Fruit fly (Drosophila melanogaster) whole organism, embryonic: ENCODE data around the gene Pgls.

Experiments used
- Bdp1 ChIP-seq: fragments of 200-800 bp; sonication (Bioruptor generic); optimal IDR thresholded peaks from 3 replicates; lab custom pipeline; 2016; ENCODE audit warnings: missing biosample characterization, missing genetic modification characterization
- CG10267 ChIP-seq: fragments of 200-800 bp; sonication (Bioruptor generic); optimal IDR thresholded peaks from 2 replicates; lab custom pipeline; 2018; ENCODE audit warnings: missing biosample characterization, mild to moderate bottlenecking, missing genetic modification characterization, moderate library complexity
- CG10321 ChIP-seq: fragments of 200-800 bp; sonication (Bioruptor generic); IDR thresholded peaks from 2 replicates; pipeline ENCODE4 v1.3.6; 2022; ENCODE audit warnings: missing biosample characterization, missing genetic modification characterization
- CG12155 ChIP-seq: fragments of 200-800 bp; sonication (Bioruptor generic); optimal IDR thresholded peaks from 3 replicates; lab custom pipeline; 2016; ENCODE audit warnings: missing biosample characterization, missing genetic modification characterization
- CG13424 ChIP-seq: fragments of 200-800 bp; sonication (Bioruptor generic); optimal IDR thresholded peaks from 2 replicates; lab custom pipeline; 2019; ENCODE audit warnings: missing biosample characterization, mild to moderate bottlenecking, missing genetic modification characterization, moderate library complexity
- CG14667 ChIP-seq: fragments of 200-800 bp; sonication (Bioruptor generic); IDR thresholded peaks from 2 replicates; pipeline ENCODE4 v1.3.6; 2022; ENCODE audit warnings: missing biosample characterization, missing genetic modification characterization
- CG16779 ChIP-seq: fragments of 200-800 bp; sonication (Bioruptor generic); IDR thresholded peaks from 2 replicates; pipeline ENCODE4 v1.3.6; 2022; ENCODE audit warnings: missing biosample characterization, missing genetic modification characterization
- CG17912 ChIP-seq: fragments of 200-800 bp; sonication (Bioruptor generic); optimal IDR thresholded peaks from 2 replicates; lab custom pipeline; 2018; ENCODE audit warnings: missing biosample characterization, mild to moderate bottlenecking, missing genetic modification characterization
- CG2678 ChIP-seq: fragments of 200-800 bp; sonication (Bioruptor generic); optimal IDR thresholded peaks from 3 replicates; lab custom pipeline; 2019; ENCODE audit warnings: missing biosample characterization, mild to moderate bottlenecking, missing genetic modification characterization, moderate library complexity
- CG31365 ChIP-seq: fragments of 200-800 bp; sonication (Bioruptor generic); optimal IDR thresholded peaks from 2 replicates; lab custom pipeline; 2018; ENCODE audit warnings: missing biosample characterization, mild to moderate bottlenecking, missing genetic modification characterization
- CG31441 ChIP-seq: fragments of 200-800 bp; sonication (Bioruptor generic); IDR thresholded peaks from 2 replicates; pipeline ENCODE4 v1.3.6; 2022; ENCODE audit warnings: missing biosample characterization, missing genetic modification characterization
- CG4282 ChIP-seq: fragments of 200-800 bp; sonication (Bioruptor generic); optimal IDR thresholded peaks from 2 replicates; lab custom pipeline; 2016; ENCODE audit warnings: missing biosample characterization, missing genetic modification characterization
- CG4707 ChIP-seq: fragments of 200-800 bp; sonication (Bioruptor generic); optimal IDR thresholded peaks from 2 replicates; lab custom pipeline; 2018; ENCODE audit warnings: missing biosample characterization, mild to moderate bottlenecking, missing genetic modification characterization, moderate library complexity
- CG6791 ChIP-seq: fragments of 200-800 bp; sonication (Bioruptor generic); IDR thresholded peaks from 3 replicates; pipeline ENCODE4 v1.3.6; 2022; ENCODE audit warnings: missing biosample characterization, missing genetic modification characterization; ENCODE audit not compliant: partially characterized antibody
- CG6854 ChIP-seq: fragments of 200-800 bp; sonication (Bioruptor generic); optimal IDR thresholded peaks from 3 replicates; lab custom pipeline; 2017; ENCODE audit warnings: missing biosample characterization, mild to moderate bottlenecking, missing genetic modification characterization
- CG7745 ChIP-seq: fragments of 200-800 bp; sonication (Bioruptor generic); optimal IDR thresholded peaks from 2 replicates; lab custom pipeline; 2018; ENCODE audit warnings: missing biosample characterization, mild to moderate bottlenecking, missing genetic modification characterization, moderate library complexity
- CG8290 ChIP-seq, 3 experiments: fragments of 200-800 bp; sonication (Bioruptor generic); optimal IDR thresholded peaks; 2 replicates each; lab custom pipeline; 2016 to 2019; ENCODE audit warnings: missing biosample characterization in 3 of 3, missing genetic modification characterization in 3 of 3, mild to moderate bottlenecking in 2 of 3, moderate library complexity in 1 of 3
- D19B ChIP-seq: fragments of 200-800 bp; sonication (Bioruptor generic); optimal IDR thresholded peaks from 2 replicates; lab custom pipeline; 2017; ENCODE audit warnings: missing biosample characterization, mild to moderate bottlenecking, missing genetic modification characterization
- Dad ChIP-seq: fragments of 200-800 bp; sonication (Bioruptor generic); optimal IDR thresholded peaks from 3 replicates; lab custom pipeline; 2016; ENCODE audit warnings: missing biosample characterization, missing genetic modification characterization
- Dref ChIP-seq: fragments of 200-800 bp; sonication (Bioruptor generic); IDR thresholded peaks from 2 replicates; pipeline ENCODE4 v1.3.6; 2022; ENCODE audit warnings: missing biosample characterization, missing genetic modification characterization
- H15 ChIP-seq: fragments of 200-800 bp; sonication (Bioruptor generic); IDR thresholded peaks from 3 replicates; pipeline ENCODE4 v1.3.6; 2022; ENCODE audit warnings: missing biosample characterization, missing genetic modification characterization
- HLHmδ ChIP-seq: fragments of 200-800 bp; sonication (Bioruptor generic); optimal IDR thresholded peaks from 2 replicates; lab custom pipeline; 2018; ENCODE audit warnings: missing biosample characterization, mild to moderate bottlenecking, missing genetic modification characterization, moderate library complexity
- Mad ChIP-seq: fragments of 200-800 bp; sonication (Bioruptor generic); optimal IDR thresholded peaks from 2 replicates; lab custom pipeline; 2016; ENCODE audit warnings: missing biosample characterization, missing genetic modification characterization
- PHDP ChIP-seq: fragments of 200-800 bp; sonication (Bioruptor generic); optimal IDR thresholded peaks from 3 replicates; lab custom pipeline; 2018; ENCODE audit warnings: missing biosample characterization, mild to moderate bottlenecking, missing genetic modification characterization, moderate library complexity
- Ravus ChIP-seq: fragments of 200-800 bp; sonication (Bioruptor generic); IDR thresholded peaks from 2 replicates; pipeline ENCODE4 v1.3.6; 2022; ENCODE audit warnings: missing biosample characterization, missing genetic modification characterization
- Sry-β ChIP-seq: fragments of 200-800 bp; sonication (Bioruptor generic); optimal IDR thresholded peaks from 2 replicates; lab custom pipeline; 2018; ENCODE audit warnings: missing biosample characterization, mild to moderate bottlenecking, missing genetic modification characterization, moderate library complexity
- Taf1 ChIP-seq: fragments of 200-800 bp; sonication (Bioruptor generic); IDR thresholded peaks from 2 replicates; pipeline ENCODE4 v1.3.6; 2022; ENCODE audit warnings: missing biosample characterization, missing genetic modification characterization
- Trl ChIP-seq, 3 experiments: fragments of >200 bp in 2 of 3; fragments of 200-800 bp in 1 of 3; sonication (Bioruptor generic) in 1 of 3; optimal IDR thresholded peaks; 2 replicates in 1 of 3; 3 replicates in 2 of 3; lab custom pipeline; 2016 to 2017; ENCODE audit warnings: missing biosample characterization in 1 of 3, missing genetic modification characterization in 1 of 3
- ato ChIP-seq: fragments of 200-800 bp; sonication (Bioruptor generic); IDR thresholded peaks from 2 replicates; pipeline ENCODE4 v1.3.6; 2022; ENCODE audit warnings: missing biosample characterization, missing genetic modification characterization; ENCODE audit not compliant: partially characterized antibody
- bbx ChIP-seq: fragments of 200-800 bp; sonication (Bioruptor generic); IDR thresholded peaks from 2 replicates; pipeline ENCODE4 v1.3.6; 2022; ENCODE audit warnings: missing biosample characterization, missing genetic modification characterization; ENCODE audit not compliant: partially characterized antibody
- dm ChIP-seq: fragments of 200-800 bp; sonication (Bioruptor generic); optimal IDR thresholded peaks from 3 replicates; lab custom pipeline; 2016; ENCODE audit warnings: missing biosample characterization, missing genetic modification characterization
- fd96Cb ChIP-seq: fragments of 200-800 bp; sonication (Bioruptor generic); optimal IDR thresholded peaks from 2 replicates; lab custom pipeline; 2018; ENCODE audit warnings: missing biosample characterization, mild to moderate bottlenecking, missing genetic modification characterization, moderate library complexity
- fru ChIP-seq: fragments of >200 bp; optimal IDR thresholded peaks from 2 replicates; lab custom pipeline; 2017
- hbn ChIP-seq: fragments of 200-800 bp; sonication (Bioruptor generic); IDR thresholded peaks from 2 replicates; pipeline ENCODE4 v1.3.6; 2022; ENCODE audit warnings: missing biosample characterization, missing genetic modification characterization; ENCODE audit not compliant: partially characterized antibody
- hkb ChIP-seq, 2 experiments: fragments of 200-800 bp in 1 of 2; fragments of >200 bp in 1 of 2; sonication (Bioruptor generic) in 1 of 2; IDR thresholded peaks in 1 of 2; optimal IDR thresholded peaks in 1 of 2; 2 replicates each; pipeline versions ENCODE4 v1.3.6 to Lab custom; 2017 to 2022; ENCODE audit warnings: missing biosample characterization in 1 of 2, missing genetic modification characterization in 1 of 2
- insv ChIP-seq, 2 experiments: fragments of 200-800 bp; sonication (Bioruptor generic); optimal IDR thresholded peaks; 3 replicates each; lab custom pipeline; 2016 to 2018; ENCODE audit warnings: missing biosample characterization in 2 of 2, missing genetic modification characterization in 2 of 2
- lmd ChIP-seq: fragments of 200-800 bp; sonication (Bioruptor generic); IDR thresholded peaks from 2 replicates; pipeline ENCODE4 v1.3.6; 2022; ENCODE audit warnings: missing biosample characterization, missing genetic modification characterization
- mam ChIP-seq: fragments of 200-800 bp; sonication (Bioruptor generic); optimal IDR thresholded peaks from 3 replicates; lab custom pipeline; 2016; ENCODE audit warnings: missing biosample characterization, missing genetic modification characterization
- odd ChIP-seq: fragments of 200-800 bp; sonication (Bioruptor generic); optimal IDR thresholded peaks from 2 replicates; lab custom pipeline; 2017; ENCODE audit warnings: missing biosample characterization, mild to moderate bottlenecking, missing genetic modification characterization
- otp ChIP-seq: fragments of 200-800 bp; sonication (Bioruptor generic); IDR thresholded peaks from 3 replicates; pipeline ENCODE4, ENCODE4 v1.3.6; 2022; ENCODE audit warnings: missing biosample characterization, missing genetic modification characterization
- prd ChIP-seq, 3 experiments: fragments of >200 bp in 2 of 3; fragments of 200-800 bp in 1 of 3; sonication (Bioruptor generic) in 1 of 3; optimal IDR thresholded peaks in 2 of 3; IDR thresholded peaks in 1 of 3; 2 replicates in 2 of 3; 3 replicates in 1 of 3; pipeline versions ENCODE4 v1.3.6 to Lab custom; 2017 to 2022; ENCODE audit warnings: missing biosample characterization in 1 of 3, missing genetic modification characterization in 1 of 3
- repo ChIP-seq: fragments of 200-800 bp; sonication (Bioruptor generic); optimal IDR thresholded peaks from 2 replicates; lab custom pipeline; 2016; ENCODE audit warnings: missing biosample characterization, missing genetic modification characterization
- sd ChIP-seq: fragments of 200-800 bp; sonication (Bioruptor generic); optimal IDR thresholded peaks from 3 replicates; lab custom pipeline; 2018; ENCODE audit warnings: missing biosample characterization, mild to moderate bottlenecking, missing genetic modification characterization, moderate library complexity
- slp2 ChIP-seq: fragments of 200-800 bp; sonication (Bioruptor generic); optimal IDR thresholded peaks from 2 replicates; lab custom pipeline; 2016; ENCODE audit warnings: missing biosample characterization, missing genetic modification characterization
- sr ChIP-seq: fragments of 200-800 bp; sonication (Bioruptor generic); IDR thresholded peaks from 3 replicates; pipeline ENCODE4 v1.3.6; 2022; ENCODE audit warnings: missing biosample characterization, missing genetic modification characterization
- ssp ChIP-seq: fragments of 200-800 bp; sonication (Bioruptor generic); IDR thresholded peaks from 2 replicates; pipeline ENCODE4 v1.3.6; 2022; ENCODE audit warnings: missing biosample characterization, missing genetic modification characterization
- ttk ChIP-seq: fragments of 200-800 bp; sonication (Bioruptor generic); IDR thresholded peaks from 2 replicates; pipeline ENCODE4 v2.1.2; 2022; ENCODE audit warnings: missing biosample characterization, missing genetic modification characterization
- tup ChIP-seq: fragments of 200-800 bp; sonication (Bioruptor generic); optimal IDR thresholded peaks from 2 replicates; lab custom pipeline; 2016; ENCODE audit warnings: missing biosample characterization, mild to moderate bottlenecking, missing genetic modification characterization, moderate library complexity
- wdn ChIP-seq: fragments of 200-800 bp; sonication (Bioruptor generic); IDR thresholded peaks from 2 replicates; pipeline ENCODE4 v1.3.6; 2022; ENCODE audit warnings: missing biosample characterization, missing genetic modification characterization

Pgls gene

DNA sequence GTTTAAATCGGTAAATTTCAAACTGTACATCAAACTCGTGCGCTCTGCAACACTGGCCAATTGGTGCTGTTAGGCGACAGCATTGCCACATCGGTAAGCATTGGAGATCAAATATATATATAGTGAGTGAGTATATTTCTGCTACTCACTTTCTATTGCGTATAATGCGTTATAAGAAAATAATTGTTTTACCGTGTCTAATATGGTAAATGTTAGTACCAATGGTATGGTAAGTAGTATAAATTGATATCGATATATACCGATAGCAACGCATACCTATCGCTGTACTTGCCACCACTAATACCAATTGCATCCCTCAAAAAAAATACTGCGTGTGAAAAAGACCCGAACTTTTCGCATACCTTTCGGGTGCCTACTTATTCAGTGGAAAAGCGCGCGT is 10.1 kb downstream of the Pgls start, which contains the start of the genes sofe and CG2186 (continued):
- TF ChIP-seq CG13424 (tag; lab: Kevin White, UChicago), result peak; percentile 65
- no peak for TF ChIP-seq otp
- TF ChIP-seq HLHmδ (GFP tag; lab: Kevin White, UChicago), result no peak
- TF ChIP-seq CG10267 (tag; lab: Kevin White, UChicago), result peak; percentile 97
- no peak for TF ChIP-seq hkb (optimal IDR thresholded peaks at IDR 0.05; lab: Kevin White, UChicago)
- TF ChIP-seq hkb (GFP tag; IDR thresholded peaks at IDR 0.05; lab: Robert Waterston, UW), result 0 out of 2 replicates have a peak, but pooled peaks have one; percentile 39
- no peak for TF ChIP-seq Taf1
- no peak for TF ChIP-seq odd (GFP tag; lab: Kevin White, UChicago)
- peak; percentile 80 for TF ChIP-seq hbn (GFP tag; lab: Robert Waterston, UW)
- no peak for TF ChIP-seq sd (tag; lab: Kevin White, UChicago)
- TF ChIP-seq slp2 (GFP tag; lab: Kevin White, UChicago), result peak; percentile 37
- TF ChIP-seq CG16779 (GFP tag; lab: Robert Waterston, UW), result no peak
- TF ChIP-seq wdn (GFP tag; lab: Robert Waterston, UW), result no peak
- peak; percentile 38; the same call in 1 of the 2 replicates for TF ChIP-seq ssp
- TF ChIP-seq Dad (GFP tag; lab: Kevin White, UChicago), result no peak
- peak; percentile 62 for TF ChIP-seq ato (GFP tag; lab: Robert Waterston, UW)
- TF ChIP-seq D19B (GFP tag; lab: Kevin White, UChicago), result no peak
- TF ChIP-seq CG2678 (tag; lab: Kevin White, UChicago), result no peak
- peak; percentile 17 for TF ChIP-seq CG8290 (GFP tag; optimal IDR thresholded peaks at IDR 0.05; lab: Kevin White, UChicago)
- no peak for TF ChIP-seq CG8290 (tag; optimal IDR thresholded peaks at IDR 0.05; lab: Kevin White, UChicago)
- no peak for TF ChIP-seq fru (lab: Kevin White, UChicago)
- TF ChIP-seq prd (optimal IDR thresholded peaks at IDR 0.05; lab: Kevin White, UChicago), result no peak
- peak; percentile 67 for TF ChIP-seq prd (GFP tag; IDR thresholded peaks at IDR 0.05; lab: Robert Waterston, UW)
- TF ChIP-seq CG10321 (GFP tag; lab: Robert Waterston, UW), result no peak
- peak; percentile 5 for TF ChIP-seq fd96Cb (tag; lab: Kevin White, UChicago)
- TF ChIP-seq PHDP (tag; lab: Kevin White, UChicago), result peak; percentile 55
- no peak for TF ChIP-seq CG4282 (GFP tag; lab: Kevin White, UChicago)
- peak; percentile 68 for TF ChIP-seq CG12155 (GFP tag; lab: Kevin White, UChicago)
- TF ChIP-seq H15, result no peak
- TF ChIP-seq Sry-β, result no peak
- TF ChIP-seq Ravus (GFP tag; lab: Robert Waterston, UW), result no peak
- no peak for TF ChIP-seq CG4707
- TF ChIP-seq Bdp1, result peak; percentile 29
- TF ChIP-seq lmd (GFP tag; lab: Robert Waterston, UW), result peak; percentile 39; the same call in 1 of the 2 replicates
- no peak for TF ChIP-seq CG31441 (GFP tag; lab: Robert Waterston, UW)
- no peak for TF ChIP-seq sr
- no peak for TF ChIP-seq tup (GFP tag; lab: Kevin White, UChicago)
- TF ChIP-seq repo (GFP tag; lab: Kevin White, UChicago), result no peak
- peak; percentile 10 for TF ChIP-seq Mad (GFP tag; lab: Kevin White, UChicago)
- TF ChIP-seq bbx (GFP tag; lab: Robert Waterston, UW), result peak; percentile 82
- TF ChIP-seq CG17912 (GFP tag; lab: Kevin White, UChicago), result peak; percentile 25
- peak; percentile 34 for TF ChIP-seq dm (GFP tag; lab: Kevin White, UChicago)
- no peak for TF ChIP-seq Trl (optimal IDR thresholded peaks at IDR 0.05; lab: Kevin White, UChicago)
- peak; percentile 60 for TF ChIP-seq Trl (GFP tag; optimal IDR thresholded peaks at IDR 0.05; lab: Kevin White, UChicago)
- TF ChIP-seq insv (GFP tag; optimal IDR thresholded peaks at IDR 0.05; lab: Kevin White, UChicago), result peak in 1 of 2 experiments; percentile 93
- peak; percentile 38; the same call in 1 of the 2 replicates for TF ChIP-seq ttk
- peak; percentile 67 for TF ChIP-seq CG6791 (GFP tag; lab: Robert Waterston, UW)
- TF ChIP-seq CG14667 (GFP tag; lab: Robert Waterston, UW), result no peak
- peak; percentile 69 for TF ChIP-seq Dref (GFP tag; lab: Robert Waterston, UW)
- TF ChIP-seq CG31365 (tag; lab: Kevin White, UChicago), result no peak
- TF ChIP-seq mam, result peak; percentile 75
- TF ChIP-seq CG7745 (tag; lab: Kevin White, UChicago), result no peak
- no peak for TF ChIP-seq CG6854
